Fruit fly (Drosophila melanogaster): ENCODE data around the gene Arl1.
A peak's percentile ranks its signal among the peaks of the same experiment; 100 is the strongest.

Gene Arl1

dm6 chr3L:16010176-16010575 lies 27.2 kb downstream of the Arl1 start (continued):
- no peak for TF ChIP-seq jigr1 (GFP tag; IDR thresholded peaks at IDR 0.05)
- no peak for TF ChIP-seq dysf (GFP tag; IDR thresholded peaks at IDR 0.05)
- peak; percentile 24 for TF ChIP-seq fd64A (GFP tag; optimal IDR thresholded peaks at IDR 0.05)
- no peak for TF ChIP-seq CG11093 (GFP tag; IDR thresholded peaks at IDR 0.05)
- TF ChIP-seq CG34422 (GFP tag; IDR thresholded peaks at IDR 0.05) = no peak
- no peak for TF ChIP-seq CG1647 (GFP tag; optimal IDR thresholded peaks at IDR 0.05)
- TF ChIP-seq CG4854 (GFP tag; optimal IDR thresholded peaks at IDR 0.05) = no peak
- TF ChIP-seq Rx (GFP tag; IDR thresholded peaks at IDR 0.05) = no peak
- TF ChIP-seq CG9437 (GFP tag; optimal IDR thresholded peaks at IDR 0.05) = no peak
- no peak for TF ChIP-seq MESR4 (GFP tag; optimal IDR thresholded peaks at IDR 0.05)
- no peak for TF ChIP-seq da (GFP tag; optimal IDR thresholded peaks at IDR 0.05)
- TF ChIP-seq sima (GFP tag; optimal IDR thresholded peaks at IDR 0.05) = no peak
- peak; percentile 29 for TF ChIP-seq CG3407 (GFP tag; optimal IDR thresholded peaks at IDR 0.05)
- peak; percentile 12 for TF ChIP-seq CG15601 (tag; optimal IDR thresholded peaks at IDR 0.05)
- TF ChIP-seq Sox100B (GFP tag; optimal IDR thresholded peaks at IDR 0.05) = peak; percentile 44
- TF ChIP-seq stc (GFP tag; IDR thresholded peaks at IDR 0.05) = no peak
- TF ChIP-seq CG11723 (GFP tag; optimal IDR thresholded peaks at IDR 0.05) = no peak

- TF ChIP-seq sens-2 (GFP tag; IDR thresholded peaks at IDR 0.05) (no peak), gce (GFP tag; IDR thresholded peaks at IDR 0.05) (0 out of 3 replicates have a peak, but pooled peaks have one; percentile 8), CG7839 (tag; optimal IDR thresholded peaks at IDR 0.05) (no peak), Meics (GFP tag; optimal IDR thresholded peaks at IDR 0.05) (peak; percentile 13), NfI (GFP tag; optimal IDR thresholded peaks at IDR 0.05) (peak; percentile 53), sna (GFP tag; IDR thresholded peaks at IDR 0.05; ENCODE audit: partially characterized antibody) (peak; percentile 81), CG16779 (GFP tag; IDR thresholded peaks at IDR 0.05) (no peak), vvl (GFP tag; IDR thresholded peaks at IDR 0.05) (peak; percentile 44; the same call in 1 of the 2 replicates), CG7271 (tag; optimal IDR thresholded peaks at IDR 0.05) (no peak), CG15514 (GFP tag; optimal IDR thresholded peaks at IDR 0.05) (peak; percentile 71), HLH4C (GFP tag; IDR thresholded peaks at IDR 0.05; ENCODE audit: partially characterized antibody) (peak; percentile 84), so (GFP tag; IDR thresholded peaks at IDR 0.05) (0 out of 3 replicates have a peak, but pooled peaks have one; percentile 35), CG3995 (GFP tag; optimal IDR thresholded peaks at IDR 0.05) (peak; percentile 53), peb (GFP tag; IDR thresholded peaks at IDR 0.05) (no peak), hbn (GFP tag; IDR thresholded peaks at IDR 0.05; ENCODE audit: partially characterized antibody) (peak; percentile 91), CG16815 (GFP tag; optimal IDR thresholded peaks at IDR 0.05) (no peak), p53 (GFP tag; optimal IDR thresholded peaks at IDR 0.05) (no peak), CG2120 (GFP tag; optimal IDR thresholded peaks at IDR 0.05) (peak; percentile 40), Hr51 (GFP tag; optimal IDR thresholded peaks at IDR 0.05) (peak in 1 of 2 experiments; percentile 5), Kr (GFP tag; optimal IDR thresholded peaks at IDR 0.05) (peak; percentile 18), ro (GFP tag; IDR thresholded peaks at IDR 0.05) (no peak), h (optimal IDR thresholded peaks at IDR 0.05) (no peak), sens (GFP tag) (peak; percentile 82), HmgZ (tag; optimal IDR thresholded peaks at IDR 0.05) (peak; percentile 89), CG15696 (tag; optimal IDR thresholded peaks at IDR 0.05) (no peak), shn (GFP tag; optimal IDR thresholded peaks at IDR 0.05) (peak; percentile 27), row (GFP tag; IDR thresholded peaks at IDR 0.05) (peak; percentile 90), ttk (GFP tag; IDR thresholded peaks at IDR 0.05) (no peak), ems (GFP tag; optimal IDR thresholded peaks at IDR 0.05) (peak; percentile 38), CG10654 (GFP tag; optimal IDR thresholded peaks at IDR 0.05) (no peak), CG10209 (GFP tag; optimal IDR thresholded peaks at IDR 0.05) (no peak), ssp (GFP tag; IDR thresholded peaks at IDR 0.05) (no peak), ken (GFP tag; IDR thresholded peaks at IDR 0.05) (peak; percentile 35; the same call in 2 of the 3 replicates)
Observed at dm6 chr3L:16011319-16012210, 28.6 kb downstream of the Arl1 start, which contains the start of gene mib1. mib1 (minus strand) TSS chr3L:16011812.
